ENCODE assay signal across 5 worm cellular contexts in the genomic region with DNA sequence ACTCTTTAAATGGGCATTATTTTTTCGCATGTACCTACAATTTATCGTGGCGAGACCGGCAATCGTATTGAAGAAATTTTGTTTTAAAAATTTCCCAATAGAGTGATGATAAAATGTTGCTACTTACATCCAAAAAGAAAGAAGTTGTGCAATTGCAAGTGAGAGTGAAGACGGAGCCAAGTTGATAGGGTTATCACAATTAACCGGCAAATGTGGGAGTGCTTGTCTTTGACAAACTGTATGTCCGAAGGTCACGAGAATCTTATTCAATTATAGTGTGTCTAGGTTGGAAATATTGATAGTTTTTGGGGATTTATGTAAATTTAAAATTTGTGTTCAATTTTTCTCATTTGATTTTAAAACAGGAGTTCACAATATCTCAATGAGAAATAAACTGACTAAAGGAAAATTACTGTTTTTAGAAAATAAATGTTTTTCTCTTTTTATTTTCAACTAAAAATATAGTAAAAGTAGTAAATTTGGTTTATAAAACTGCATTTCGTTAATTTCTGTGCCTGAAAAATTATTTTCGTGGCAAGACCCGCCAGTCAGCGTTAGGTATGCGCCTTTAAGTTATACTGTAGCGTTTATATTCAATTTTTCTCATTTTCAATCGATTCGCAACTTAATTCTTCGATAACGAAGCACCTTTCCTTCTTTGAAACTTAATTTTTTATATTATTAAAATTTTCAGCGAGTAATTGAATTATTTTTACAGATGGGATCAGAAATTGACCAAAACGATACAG.
A peak's percentile ranks its signal among the peaks of the same experiment; 100 is the strongest.
TF ChIP-seq lines count a peak whose summit lies in the region.

A gene (minus strand): TSS at position 201 of the 749 bp plus-strand sequence.
A gene (plus strand): TSS at position 719 of the 749 bp plus-strand sequence.

TF ChIP-seq in whole organism, L1 larva, 84 proteins besides CTCF, POLR2A, EP300 and RAD21:
- TF ChIP-seq efl-1 (optimal IDR thresholded peaks at IDR 0.05; lab: Kevin White, UChicago): no peak
- peak in 1 of 2 experiments; percentile 49 for TF ChIP-seq efl-1 (GFP tag; optimal IDR thresholded peaks at IDR 0.05 in 1 of 2; lab: Kevin White, UChicago)
- TF ChIP-seq nhr-90 (tag; optimal IDR thresholded peaks at IDR 0.05; lab: Kevin White, UChicago; ENCODE audit: poor library complexity): no peak
- TF ChIP-seq elt-2 (tag; optimal IDR thresholded peaks at IDR 0.05; lab: Kevin White, UChicago): peak; percentile 46
- no peak for TF ChIP-seq irx-1 (tag; optimal IDR thresholded peaks at IDR 0.05; lab: Kevin White, UChicago)
- no peak for TF ChIP-seq ceh-90 (tag; optimal IDR thresholded peaks at IDR 0.05; lab: Kevin White, UChicago)
- TF ChIP-seq F16B12.6 (tag; optimal IDR thresholded peaks at IDR 0.05; lab: Kevin White, UChicago): no peak
- no peak for TF ChIP-seq fkh-8 (tag; optimal IDR thresholded peaks at IDR 0.05; lab: Kevin White, UChicago)
- TF ChIP-seq lin-35 (GFP tag; optimal IDR thresholded peaks at IDR 0.05; lab: Kevin White, UChicago): peak in 1 of 2 experiments; percentile 1

TF ChIP-seq in whole organism, L2 larva, 48 proteins besides CTCF, POLR2A, EP300 and RAD21:
- TF ChIP-seq sma-3 (GFP tag; optimal IDR thresholded peaks at IDR 0.05; lab: Kevin White, UChicago) (no peak), fos-1 (tag; optimal IDR thresholded peaks at IDR 0.05; lab: Kevin White, UChicago) (peak; percentile 19)

TF ChIP-seq in whole organism, L3 larva, 47 proteins besides CTCF, POLR2A, EP300 and RAD21:
- TF ChIP-seq unc-39 (tag; optimal IDR thresholded peaks at IDR 0.05; lab: Kevin White, UChicago) (no peak), elt-2 (tag; optimal IDR thresholded peaks at IDR 0.05; lab: Kevin White, UChicago) (peak; percentile 60), fos-1 (tag; optimal IDR thresholded peaks at IDR 0.05; lab: Kevin White, UChicago) (no peak), pqm-1 (tag; optimal IDR thresholded peaks at IDR 0.05; lab: Kevin White, UChicago) (peak; percentile 23)

TF ChIP-seq in whole organism, L4 larva, 104 proteins besides CTCF, POLR2A, EP300 and RAD21:
- TF ChIP-seq rbr-2 (tag; optimal IDR thresholded peaks at IDR 0.05; lab: Kevin White, UChicago): no peak
- no peak for TF ChIP-seq spr-3 (GFP tag; optimal IDR thresholded peaks at IDR 0.05; lab: Kevin White, UChicago)
- peak; percentile 36 for TF ChIP-seq pqm-1 (tag; optimal IDR thresholded peaks at IDR 0.05; lab: Kevin White, UChicago)
- peak; percentile 41 for TF ChIP-seq dve-1 (tag; optimal IDR thresholded peaks at IDR 0.05; lab: Kevin White, UChicago; ENCODE audit: insufficient read depth)
- TF ChIP-seq hlh-30 (tag; optimal IDR thresholded peaks at IDR 0.05; lab: Kevin White, UChicago; ENCODE audit: insufficient read depth): peak; percentile 27
- peak; percentile 4 for TF ChIP-seq aha-1 (tag; lab: Kevin White, UChicago)
- no peak for TF ChIP-seq snpc-1.2 (GFP tag; IDR thresholded peaks at IDR 0.05; lab: Robert Waterston, UW)
- peak; percentile 73 for TF ChIP-seq nhr-28 (tag; optimal IDR thresholded peaks at IDR 0.05; lab: Kevin White, UChicago)
- no peak for TF ChIP-seq skn-1 (tag; optimal IDR thresholded peaks at IDR 0.05; lab: Kevin White, UChicago)
- peak; percentile 53 for TF ChIP-seq dmd-6 (GFP tag; IDR thresholded peaks at IDR 0.05; lab: Robert Waterston, UW)
- no peak for TF ChIP-seq duxl-1 (tag; optimal IDR thresholded peaks at IDR 0.05; lab: Kevin White, UChicago; ENCODE audit: poor library complexity)
- no peak for TF ChIP-seq daf-16 (GFP tag; optimal IDR thresholded peaks at IDR 0.05; lab: Kevin White, UChicago)
- TF ChIP-seq daf-16 (tag; optimal IDR thresholded peaks at IDR 0.05; lab: Kevin White, UChicago): no peak

TF ChIP-seq in whole organism, young adult, 124 proteins besides CTCF, POLR2A, EP300 and RAD21:
- TF ChIP-seq snpc-3.4 (tag; optimal IDR thresholded peaks at IDR 0.05; lab: Kevin White, UChicago) (no peak), aptf-3 (GFP tag; IDR thresholded peaks at IDR 0.05; lab: Robert Waterston, UW) (no peak), Y67H2A.10 (GFP tag; conservative IDR thresholded peaks at IDR 0.05; lab: Robert Waterston, UW) (no peak), madf-6 (GFP tag; IDR thresholded peaks at IDR 0.05; lab: Robert Waterston, UW) (peak; percentile 85), lsl-1 (GFP tag; optimal IDR thresholded peaks at IDR 0.05; lab: Kevin White, UChicago) (peak; percentile 75), somi-1 (GFP tag; optimal IDR thresholded peaks at IDR 0.05; lab: Kevin White, UChicago) (no peak), ztf-22 (GFP tag; optimal IDR thresholded peaks at IDR 0.05; lab: Kevin White, UChicago) (no peak), snpc-1.1 (tag; optimal IDR thresholded peaks at IDR 0.05; lab: Kevin White, UChicago; ENCODE audit: insufficient read depth) (no peak), Y79H2A.3 (GFP tag; conservative IDR thresholded peaks at IDR 0.05; lab: Robert Waterston, UW) (no peak), hmg-1.2 (GFP tag; IDR thresholded peaks at IDR 0.05; lab: Robert Waterston, UW) (no peak), nhr-80 (tag; optimal IDR thresholded peaks at IDR 0.05; lab: Kevin White, UChicago) (peak; percentile 57), mxl-1 (tag; optimal IDR thresholded peaks at IDR 0.05; lab: Kevin White, UChicago) (no peak), ztf-6 (GFP tag; IDR thresholded peaks at IDR 0.05; lab: Robert Waterston, UW) (no peak), tbp1 (GFP tag; optimal IDR thresholded peaks at IDR 0.05; lab: Kevin White, UChicago) (no peak), attf-5 (GFP tag; optimal IDR thresholded peaks at IDR 0.05; lab: Kevin White, UChicago) (no peak), chd-7 (tag; optimal IDR thresholded peaks at IDR 0.05; lab: Kevin White, UChicago) (no peak), ceh-27 (GFP tag; optimal IDR thresholded peaks at IDR 0.05; lab: Kevin White, UChicago) (no peak), ztf-26 (tag; optimal IDR thresholded peaks at IDR 0.05; lab: Kevin White, UChicago) (no peak), nfya-1 (tag; optimal IDR thresholded peaks at IDR 0.05; lab: Kevin White, UChicago; ENCODE audit: borderline replicate concordance, insufficient read depth) (no peak), F49E8.2 (tag; optimal IDR thresholded peaks at IDR 0.05; lab: Kevin White, UChicago; ENCODE audit: insufficient read depth) (no peak), ama-1 (optimal IDR thresholded peaks at IDR 0.05; lab: Kevin White, UChicago) (no peak), ama-1 (GFP tag; optimal IDR thresholded peaks at IDR 0.05; lab: Kevin White, UChicago) (no peak), xnd-1 (tag; optimal IDR thresholded peaks at IDR 0.05; lab: Kevin White, UChicago) (peak; percentile 80), rcor-1 (GFP tag; IDR thresholded peaks at IDR 0.05; lab: Robert Waterston, UW) (no peak), F10E7.11 (tag; optimal IDR thresholded peaks at IDR 0.05; lab: Kevin White, UChicago) (no peak), akir-1 (GFP tag; optimal IDR thresholded peaks at IDR 0.05; lab: Kevin White, UChicago) (no peak), atf-7 (tag; optimal IDR thresholded peaks at IDR 0.05; lab: Kevin White, UChicago) (no peak), ekl-4 (GFP tag; IDR thresholded peaks at IDR 0.05; lab: Robert Waterston, UW) (no peak), F37B4.10 (GFP tag; IDR thresholded peaks at IDR 0.05; lab: Robert Waterston, UW) (no peak), aptf-2 (GFP tag; conservative IDR thresholded peaks at IDR 0.05; lab: Robert Waterston, UW) (no peak), C06A6.2 (GFP tag; conservative IDR thresholded peaks at IDR 0.05; lab: Robert Waterston, UW) (no peak), snpc-4 (GFP tag; optimal IDR thresholded peaks at IDR 0.05; lab: Kevin White, UChicago) (no peak), snpc-4 (tag; optimal IDR thresholded peaks at IDR 0.05; lab: Kevin White, UChicago) (no peak), ceh-91 (GFP tag; IDR thresholded peaks at IDR 0.05; lab: Robert Waterston, UW) (0 out of 2 replicates have a peak, but pooled peaks have one; percentile 33), bed-1 (GFP tag; IDR thresholded peaks at IDR 0.05; lab: Robert Waterston, UW) (no peak), lir-1 (GFP tag; conservative IDR thresholded peaks at IDR 0.05; lab: Robert Waterston, UW) (no peak), madf-8 (GFP tag; conservative IDR thresholded peaks at IDR 0.05; lab: Robert Waterston, UW) (peak; percentile 52), F23B12.7 (tag; optimal IDR thresholded peaks at IDR 0.05; lab: Kevin White, UChicago; ENCODE audit: insufficient read depth) (no peak), tlf-1 (GFP tag; optimal IDR thresholded peaks at IDR 0.05; lab: Kevin White, UChicago) (no peak), sea-2 (GFP tag; IDR thresholded peaks at IDR 0.05; lab: Robert Waterston, UW) (no peak), D2030.7 (GFP tag; IDR thresholded peaks at IDR 0.05; lab: Robert Waterston, UW) (no peak), ceh-58 (GFP tag; IDR thresholded peaks at IDR 0.05; lab: Robert Waterston, UW) (no peak), T26A5.8 (tag; optimal IDR thresholded peaks at IDR 0.05; lab: Kevin White, UChicago) (no peak), snpc-1.3 (tag; optimal IDR thresholded peaks at IDR 0.05; lab: Kevin White, UChicago; ENCODE audit: insufficient read depth) (no peak), zfh-2 (GFP tag; conservative IDR thresholded peaks at IDR 0.05; lab: Robert Waterston, UW) (no peak), B0336.3 (GFP tag; IDR thresholded peaks at IDR 0.05; lab: Robert Waterston, UW) (no peak), ceh-40 (GFP tag; IDR thresholded peaks at IDR 0.05; lab: Robert Waterston, UW) (no peak), sdz-38 (tag; optimal IDR thresholded peaks at IDR 0.05; lab: Kevin White, UChicago) (no peak), egl-18 (GFP tag; IDR thresholded peaks at IDR 0.05; lab: Robert Waterston, UW) (no peak), F57C9.4 (tag; optimal IDR thresholded peaks at IDR 0.05; lab: Kevin White, UChicago) (no peak), F33H1.4 (GFP tag; IDR thresholded peaks at IDR 0.05; lab: Robert Waterston, UW) (peak; percentile 85), rec-8 (tag; optimal IDR thresholded peaks at IDR 0.05; lab: Kevin White, UChicago) (no peak), dox-1 (GFP tag; IDR thresholded peaks at IDR 0.05; lab: Robert Waterston, UW) (no peak), lag-1 (GFP tag; IDR thresholded peaks at IDR 0.05; lab: Robert Waterston, UW) (no peak), egl-44 (GFP tag; IDR thresholded peaks at IDR 0.05; lab: Robert Waterston, UW) (no peak), C17E4.6 (GFP tag; IDR thresholded peaks at IDR 0.05; lab: Robert Waterston, UW) (no peak), ccch-3 (GFP tag; optimal IDR thresholded peaks at IDR 0.05; lab: Kevin White, UChicago) (no peak), mes-4 (tag; optimal IDR thresholded peaks at IDR 0.05; lab: Kevin White, UChicago) (no peak)
